Worm (Caenorhabditis elegans) whole organism, L2 larva: ENCODE measurements around the gene F14B8.5.

Experiments
- dmd-4 ChIP-seq: sonication (generic microtip); optimal IDR thresholded peaks from 2 replicates; lab custom pipeline; 2017; ENCODE audit warnings: missing biosample characterization, missing genetic modification characterization
- elt-1 ChIP-seq: fragments of 150-350 bp; optimal IDR thresholded peaks from 2 replicates; lab custom pipeline; 2014; ENCODE audit warnings: missing biosample characterization, missing genetic modification characterization
- fos-1 ChIP-seq: fragments of 150-350 bp; optimal IDR thresholded peaks from 2 replicates; lab custom pipeline; 2014; ENCODE audit warnings: missing biosample characterization, missing genetic modification characterization
- lin-13 ChIP-seq: fragments of 150-350 bp; optimal IDR thresholded peaks from 2 replicates; lab custom pipeline; 2014; ENCODE audit warnings: missing biosample characterization, missing genetic modification reagents, missing genetic modification characterization
- mab-5 ChIP-seq: fragments of 150-350 bp; optimal IDR thresholded peaks from 2 replicates; lab custom pipeline; 2014; ENCODE audit warnings: missing biosample characterization, missing genetic modification characterization
- nhr-21 ChIP-seq: fragments of 150-350 bp; optimal IDR thresholded peaks from 2 replicates; lab custom pipeline; 2014; ENCODE audit warnings: missing biosample characterization, missing genetic modification characterization
- nhr-6 ChIP-seq: fragments of 150-350 bp; optimal IDR thresholded peaks from 2 replicates; lab custom pipeline; 2014; ENCODE audit warnings: missing biosample characterization, missing genetic modification characterization

- TF ChIP-seq nhr-6 = no peak
- TF ChIP-seq dmd-4 (tag; lab: Kevin White, UChicago) = no peak
- no peak for TF ChIP-seq lin-13 (GFP tag; lab: Kevin White, UChicago)
- no peak for TF ChIP-seq nhr-21 (tag; lab: Kevin White, UChicago)
- TF ChIP-seq mab-5 (tag; lab: Kevin White, UChicago) = peak; percentile 55
- TF ChIP-seq elt-1 = no peak
- TF ChIP-seq fos-1 (tag; lab: Kevin White, UChicago) = no peak
Observed at ce11 chrX:6894104-6894503, 34.4 kb downstream of the F14B8.5 start.
